Fruit fly (Drosophila melanogaster) whole organism, adult: ENCODE data around the gene WDR79.
A peak's percentile ranks its signal among the peaks of the same experiment; 100 is the strongest.

Experiments
- CG11617 ChIP-seq: fragments of 200-800 bp; sonication (Bioruptor generic); optimal IDR thresholded peaks from 2 replicates; lab custom pipeline; 2017; ENCODE audit warnings: mild to moderate bottlenecking, missing biosample characterization, missing genetic modification reagents, missing genetic modification characterization
- CG12768 ChIP-seq: fragments of 200-800 bp; sonication (Bioruptor generic); optimal IDR thresholded peaks from 2 replicates; lab custom pipeline; 2017; ENCODE audit warnings: missing biosample characterization, missing genetic modification characterization, mild to moderate bottlenecking, moderate library complexity, missing genetic modification reagents
- CG14711 ChIP-seq: fragments of 200-800 bp; sonication (Bioruptor generic); optimal IDR thresholded peaks from 2 replicates; lab custom pipeline; 2018; ENCODE audit warnings: missing biosample characterization, mild to moderate bottlenecking, missing genetic modification characterization, moderate library complexity
- CG1620 ChIP-seq: fragments of 200-800 bp; sonication (Bioruptor generic); optimal IDR thresholded peaks from 2 replicates; lab custom pipeline; 2016; ENCODE audit warnings: missing biosample characterization, missing genetic modification characterization
- CG33017 ChIP-seq: fragments of 200-800 bp; sonication (Bioruptor generic); optimal IDR thresholded peaks from 2 replicates; lab custom pipeline; 2018; ENCODE audit warnings: missing biosample characterization, mild to moderate bottlenecking, missing genetic modification characterization, moderate library complexity
- CG5204 ChIP-seq: fragments of 200-800 bp; sonication (Bioruptor generic); optimal IDR thresholded peaks from 2 replicates; lab custom pipeline; 2016; ENCODE audit warnings: missing biosample characterization, missing genetic modification characterization
- CG7045 ChIP-seq: fragments of 200-800 bp; sonication (Bioruptor generic); optimal IDR thresholded peaks from 2 replicates; lab custom pipeline; 2017; ENCODE audit warnings: missing biosample characterization, mild to moderate bottlenecking, missing genetic modification characterization
- CG7101 ChIP-seq: fragments of 200-800 bp; sonication (Bioruptor generic); optimal IDR thresholded peaks from 2 replicates; lab custom pipeline; 2018; ENCODE audit warnings: missing biosample characterization, mild to moderate bottlenecking, missing genetic modification characterization, moderate library complexity
- Clk ChIP-seq: fragments of 200-800 bp; sonication (Bioruptor generic); optimal IDR thresholded peaks from 2 replicates; lab custom pipeline; 2017; ENCODE audit warnings: missing biosample characterization, missing genetic modification characterization
- Crg-1 ChIP-seq: fragments of 200-800 bp; sonication (Bioruptor generic); optimal IDR thresholded peaks from 2 replicates; lab custom pipeline; 2016; ENCODE audit warnings: missing biosample characterization, missing genetic modification characterization
- Hr96 ChIP-seq: fragments of 200-800 bp; sonication (Bioruptor generic); optimal IDR thresholded peaks from 2 replicates; lab custom pipeline; 2016; ENCODE audit warnings: missing biosample characterization, missing genetic modification characterization
- Mnt ChIP-seq: fragments of 200-800 bp; sonication (Bioruptor generic); optimal IDR thresholded peaks from 2 replicates; lab custom pipeline; 2016; ENCODE audit warnings: missing biosample characterization, mild to moderate bottlenecking, missing genetic modification characterization
- bab1 ChIP-seq: fragments of 200-800 bp; sonication (Bioruptor generic); optimal IDR thresholded peaks from 3 replicates; lab custom pipeline; 2019; ENCODE audit warnings: missing biosample characterization, mild to moderate bottlenecking, missing genetic modification characterization, moderate library complexity
- cic ChIP-seq: fragments of 200-800 bp; sonication (Bioruptor generic); optimal IDR thresholded peaks from 2 replicates; lab custom pipeline; 2017; ENCODE audit warnings: missing biosample characterization, mild to moderate bottlenecking, missing genetic modification characterization, moderate library complexity
- cnc ChIP-seq, 2 experiments: fragments of >200 bp; optimal IDR thresholded peaks; 2 replicates each; lab custom pipeline; 2017
- kay ChIP-seq: fragments of 200-800 bp; sonication (Bioruptor generic); peaks from one replicate; lab custom pipeline; 2016; ENCODE audit warnings: missing biosample characterization, missing genetic modification characterization, borderline replicate concordance
- ovo ChIP-seq: fragments of 200-800 bp; sonication (Bioruptor generic); optimal IDR thresholded peaks from 2 replicates; lab custom pipeline; 2016; ENCODE audit warnings: missing biosample characterization, missing genetic modification characterization
- pad ChIP-seq: fragments of 200-800 bp; sonication (Bioruptor generic); optimal IDR thresholded peaks from 3 replicates; lab custom pipeline; 2017; ENCODE audit warnings: missing biosample characterization, missing genetic modification characterization, mild to moderate bottlenecking, moderate library complexity, missing genetic modification reagents
- tj ChIP-seq: fragments of 200-800 bp; sonication (Bioruptor generic); optimal IDR thresholded peaks from 3 replicates; lab custom pipeline; 2017; ENCODE audit warnings: missing biosample characterization, mild to moderate bottlenecking, missing genetic modification characterization, moderate library complexity
- toe ChIP-seq: fragments of 200-800 bp; sonication (Bioruptor generic); optimal IDR thresholded peaks from 2 replicates; lab custom pipeline; 2016; ENCODE audit warnings: missing biosample characterization, missing genetic modification characterization

The WDR79 gene

dm6 chr2L:6080329-6080728 is 47.2 kb downstream of the WDR79 start:
- TF ChIP-seq pad (GFP tag; lab: Kevin White, UChicago) (peak; percentile 46), cnc (optimal IDR thresholded peaks at IDR 0.05; lab: Kevin White, UChicago) (no peak), CG12768 (GFP tag; lab: Kevin White, UChicago) (peak; percentile 87), CG7045 (GFP tag; lab: Kevin White, UChicago) (peak; percentile 74), Clk (GFP tag; lab: Kevin White, UChicago) (peak; percentile 74), toe (GFP tag; lab: Kevin White, UChicago) (peak; percentile 70), CG7101 (tag; lab: Kevin White, UChicago) (peak; percentile 62), ovo (GFP tag; lab: Kevin White, UChicago) (peak; percentile 69), Mnt (GFP tag; lab: Kevin White, UChicago) (peak; percentile 67), CG11617 (GFP tag; lab: Kevin White, UChicago) (peak; percentile 22), CG1620 (GFP tag; lab: Kevin White, UChicago) (peak; percentile 56), Crg-1 (GFP tag; lab: Kevin White, UChicago) (peak; percentile 52), bab1 (GFP tag; lab: Kevin White, UChicago) (no peak), CG14711 (tag; lab: Kevin White, UChicago) (peak; percentile 8), Hr96 (GFP tag; lab: Kevin White, UChicago) (peak; percentile 63), tj (peak; percentile 21), cic (GFP tag; lab: Kevin White, UChicago) (peak; percentile 97), CG5204 (peak; percentile 8), CG33017 (tag; lab: Kevin White, UChicago) (peak; percentile 39), kay (GFP tag; lab: Kevin White, UChicago) (peak; percentile 85)

dm6 chr2L:6078757-6079351 is 48.7 kb downstream of the WDR79 start:
- TF ChIP-seq CG7045 (GFP tag; lab: Kevin White, UChicago) = peak; percentile 13
- peak in 1 of 2 experiments; percentile 90 for TF ChIP-seq cnc (optimal IDR thresholded peaks at IDR 0.05; lab: Kevin White, UChicago)
- peak; percentile 99 for TF ChIP-seq kay (GFP tag; lab: Kevin White, UChicago)
- TF ChIP-seq cic (GFP tag; lab: Kevin White, UChicago) = peak; percentile 100
- peak; percentile 5 for TF ChIP-seq bab1 (GFP tag; lab: Kevin White, UChicago)
- peak; percentile 99 for TF ChIP-seq Mnt (GFP tag; lab: Kevin White, UChicago)
- no peak for TF ChIP-seq CG5204
- TF ChIP-seq toe (GFP tag; lab: Kevin White, UChicago) = peak; percentile 68
- peak; percentile 91 for TF ChIP-seq CG12768 (GFP tag; lab: Kevin White, UChicago)
- TF ChIP-seq ovo (GFP tag; lab: Kevin White, UChicago) = peak; percentile 88
- TF ChIP-seq CG14711 (tag; lab: Kevin White, UChicago) = peak; percentile 18
- TF ChIP-seq tj = peak; percentile 100
- peak; percentile 91 for TF ChIP-seq Clk (GFP tag; lab: Kevin White, UChicago)
- peak; percentile 31 for TF ChIP-seq CG1620 (GFP tag; lab: Kevin White, UChicago)
- peak; percentile 40 for TF ChIP-seq CG7101 (tag; lab: Kevin White, UChicago)
- peak; percentile 86 for TF ChIP-seq pad (GFP tag; lab: Kevin White, UChicago)
- peak; percentile 81 for TF ChIP-seq Crg-1 (GFP tag; lab: Kevin White, UChicago)
- TF ChIP-seq Hr96 (GFP tag; lab: Kevin White, UChicago) = no peak
- peak; percentile 48 for TF ChIP-seq CG11617 (GFP tag; lab: Kevin White, UChicago)
- peak; percentile 55 for TF ChIP-seq CG33017 (tag; lab: Kevin White, UChicago)

- no peak for TF ChIP-seq Mnt (GFP tag; lab: Kevin White, UChicago)
- TF ChIP-seq kay (GFP tag; lab: Kevin White, UChicago) = peak; percentile 98
Observed at dm6 chr2L:6077632-6078031, 49.9 kb downstream of the WDR79 start.

- TF ChIP-seq toe (GFP tag; lab: Kevin White, UChicago) (no peak), ovo (GFP tag; lab: Kevin White, UChicago) (no peak), CG12768 (GFP tag; lab: Kevin White, UChicago) (no peak), CG11617 (GFP tag; lab: Kevin White, UChicago) (no peak), kay (GFP tag; lab: Kevin White, UChicago) (no peak), cic (GFP tag; lab: Kevin White, UChicago) (no peak), Crg-1 (GFP tag; lab: Kevin White, UChicago) (no peak), CG5204 (no peak), bab1 (GFP tag; lab: Kevin White, UChicago) (no peak), CG14711 (tag; lab: Kevin White, UChicago) (no peak), CG7045 (GFP tag; lab: Kevin White, UChicago) (no peak), Mnt (GFP tag; lab: Kevin White, UChicago) (no peak), tj (no peak)
Observed at dm6 chr2L:6076829-6077364, 50.7 kb downstream of the WDR79 start.

- TF ChIP-seq Clk (GFP tag; lab: Kevin White, UChicago) (no peak), CG5204 (no peak), pad (GFP tag; lab: Kevin White, UChicago) (no peak), CG33017 (tag; lab: Kevin White, UChicago) (no peak), cic (GFP tag; lab: Kevin White, UChicago) (no peak), Crg-1 (GFP tag; lab: Kevin White, UChicago) (no peak), Mnt (GFP tag; lab: Kevin White, UChicago) (no peak), CG14711 (tag; lab: Kevin White, UChicago) (no peak), Hr96 (GFP tag; lab: Kevin White, UChicago) (no peak), kay (GFP tag; lab: Kevin White, UChicago) (no peak), tj (no peak), CG1620 (GFP tag; lab: Kevin White, UChicago) (no peak), cnc (optimal IDR thresholded peaks at IDR 0.05; lab: Kevin White, UChicago) (no peak), bab1 (GFP tag; lab: Kevin White, UChicago) (no peak), CG7101 (tag; lab: Kevin White, UChicago) (no peak), CG12768 (GFP tag; lab: Kevin White, UChicago) (no peak), CG11617 (GFP tag; lab: Kevin White, UChicago) (no peak), CG7045 (GFP tag; lab: Kevin White, UChicago) (no peak), toe (GFP tag; lab: Kevin White, UChicago) (no peak)
Observed at dm6 chr2L:6076143-6076542, 51.4 kb downstream of the WDR79 start.
